Worm (Caenorhabditis elegans): ENCODE measurements around the gene srg-22.

Gene srg-22

DNA sequence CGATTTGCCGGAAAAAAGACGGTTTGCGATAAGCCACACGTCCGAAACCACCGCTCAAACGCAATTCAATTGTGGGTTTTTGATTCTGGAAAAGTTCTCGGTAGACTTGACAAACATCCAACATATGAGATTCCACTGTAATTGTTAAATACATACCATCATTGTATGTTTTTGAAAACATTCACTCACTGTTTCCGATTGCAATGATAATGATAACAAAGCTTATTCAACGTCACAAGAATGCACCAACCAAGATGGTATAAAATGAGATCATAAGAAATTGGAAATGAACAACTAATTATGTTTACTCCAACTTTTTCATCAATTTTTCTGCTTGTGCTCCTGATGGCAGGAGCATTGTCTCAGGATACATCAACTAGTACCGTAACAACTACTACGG lies 12.5 kb upstream of the srg-22 start, which contains the start of gene clec-122:
Gene clec-122 (plus strand): TSS at position 301 of the 400 bp plus-strand sequence.
- TF ChIP-seq mab-9 (GFP tag; IDR thresholded peaks at IDR 0.05) (no peak), ceh-90 (tag; optimal IDR thresholded peaks at IDR 0.05) (no peak), aly-2 (tag; optimal IDR thresholded peaks at IDR 0.05) (no peak), nhr-20 (tag; optimal IDR thresholded peaks at IDR 0.05) (no peak), sox-4 (tag; optimal IDR thresholded peaks at IDR 0.05) (no peak), unc-130 (tag; optimal IDR thresholded peaks at IDR 0.05) (no peak), mef-2 (tag; optimal IDR thresholded peaks at IDR 0.05) (no peak)

DNA sequence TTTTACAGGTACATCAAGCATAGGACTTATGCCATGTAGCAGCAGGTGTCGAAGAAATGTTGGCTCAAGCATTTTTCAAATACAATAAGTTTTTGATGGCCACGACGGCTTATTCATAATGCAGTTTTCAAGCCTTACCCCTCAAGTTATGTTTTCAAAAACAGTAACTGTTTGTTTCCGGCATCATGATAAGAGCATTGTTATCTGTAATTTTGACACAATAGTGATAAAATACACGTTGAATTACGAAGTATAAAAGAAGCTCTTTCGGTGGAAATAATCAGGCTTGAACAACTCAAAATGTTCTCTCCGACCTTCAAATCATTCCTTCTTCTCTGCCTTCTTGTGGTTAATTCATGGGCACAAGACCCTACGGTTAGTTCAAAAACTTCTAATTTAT lies 8.8 kb upstream of the srg-22 start, which contains the start of gene clec-121:
Gene clec-121 (plus strand): TSS at position 301 of the 400 bp plus-strand sequence.
- TF ChIP-seq lin-13 (GFP tag; optimal IDR thresholded peaks at IDR 0.05) = no peak
- no peak for TF ChIP-seq unc-62 (GFP tag; optimal IDR thresholded peaks at IDR 0.05)
- no peak for TF ChIP-seq lin-35 (GFP tag; optimal IDR thresholded peaks at IDR 0.05)

DNA sequence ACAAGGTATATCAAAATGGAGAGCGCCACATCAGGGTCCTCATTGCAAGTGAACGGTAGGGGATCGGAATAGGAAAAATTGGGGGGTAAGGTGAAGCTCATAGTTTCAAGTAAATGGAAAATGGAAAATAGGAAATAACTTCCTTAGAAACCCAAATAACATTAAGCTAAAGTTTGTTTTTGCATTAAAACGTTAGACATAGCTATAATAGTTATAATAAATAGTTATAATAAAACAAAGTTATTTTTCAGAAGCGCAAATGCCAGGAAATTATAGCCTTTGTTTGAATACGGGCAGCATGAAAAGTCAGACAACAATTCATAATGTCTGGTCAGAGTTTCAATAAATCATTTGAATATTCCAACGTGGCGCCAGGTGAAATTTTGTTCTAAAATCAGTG lies 7.3 kb upstream of the srg-22 start, which contains the start of gene srg-24:
Gene srg-24 (minus strand): TSS at position 101 of the 400 bp plus-strand sequence.
- no peak for TF ChIP-seq C34B4.2 (tag; optimal IDR thresholded peaks at IDR 0.05)
- no peak for TF ChIP-seq elt-3 (tag; optimal IDR thresholded peaks at IDR 0.05)
- no peak for TF ChIP-seq fos-1 (tag; optimal IDR thresholded peaks at IDR 0.05)
- TF ChIP-seq sup-37 (GFP tag; optimal IDR thresholded peaks at IDR 0.05) = no peak
- no peak for TF ChIP-seq mdl-1 (tag; optimal IDR thresholded peaks at IDR 0.05)
- TF ChIP-seq C04F5.9 (tag; optimal IDR thresholded peaks at IDR 0.05) = no peak
- no peak for TF ChIP-seq skn-1 (tag; optimal IDR thresholded peaks at IDR 0.05)
- TF ChIP-seq ceh-63 (GFP tag; optimal IDR thresholded peaks at IDR 0.05) = no peak
- no peak for TF ChIP-seq lin-13 (GFP tag; optimal IDR thresholded peaks at IDR 0.05)
- no peak for TF ChIP-seq nhr-237 (tag; optimal IDR thresholded peaks at IDR 0.05)
- TF ChIP-seq ceh-8 (GFP tag; optimal IDR thresholded peaks at IDR 0.05) = no peak
- no peak for TF ChIP-seq blmp-1 (tag; optimal IDR thresholded peaks at IDR 0.05)
- TF ChIP-seq unc-130 (tag; optimal IDR thresholded peaks at IDR 0.05) = no peak
- no peak for TF ChIP-seq lin-35 (GFP tag; optimal IDR thresholded peaks at IDR 0.05)
- TF ChIP-seq jun-1 (tag; optimal IDR thresholded peaks at IDR 0.05) = no peak
- TF ChIP-seq nhr-20 (tag; optimal IDR thresholded peaks at IDR 0.05) = no peak
- TF ChIP-seq snpc-4 (tag; optimal IDR thresholded peaks at IDR 0.05) = no peak
- no peak for TF ChIP-seq vab-15 (tag; optimal IDR thresholded peaks at IDR 0.05)
- TF ChIP-seq dsc-1 (tag; optimal IDR thresholded peaks at IDR 0.05) = no peak
- TF ChIP-seq pag-3 (tag; optimal IDR thresholded peaks at IDR 0.05; ENCODE audit: borderline replicate concordance, insufficient read depth) = no peak

DNA sequence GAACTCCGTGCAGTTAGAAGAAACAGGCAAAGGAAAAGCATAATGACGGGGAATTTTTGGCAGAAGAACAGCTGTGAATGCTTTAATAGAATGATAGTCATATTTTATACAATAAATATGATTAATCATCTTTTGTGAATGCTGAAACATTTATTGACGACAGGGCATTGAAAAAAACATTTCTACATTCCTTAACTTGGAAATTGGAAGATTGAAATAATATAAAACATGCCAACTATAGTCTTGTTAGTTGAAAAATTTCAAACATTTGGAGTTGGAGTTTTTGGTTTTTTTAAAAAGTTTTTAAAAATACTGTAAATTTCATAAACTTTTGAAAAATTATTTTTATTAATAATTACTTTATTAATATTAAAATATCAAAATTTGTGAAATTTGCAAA lies 3.6 kb upstream of the srg-22 start, which contains the start of gene Y25C1A.14:
Gene Y25C1A.14 (minus strand): TSS at position 101 of the 400 bp plus-strand sequence.
- TF ChIP-seq sup-37 (GFP tag; optimal IDR thresholded peaks at IDR 0.05) (no peak), ceh-90 (tag; optimal IDR thresholded peaks at IDR 0.05) (no peak), nhr-85 (tag) (no peak), aly-2 (tag; optimal IDR thresholded peaks at IDR 0.05) (no peak), ets-5 (GFP tag; IDR thresholded peaks at IDR 0.05) (no peak), Y116A8C.19 (tag; optimal IDR thresholded peaks at IDR 0.05; ENCODE audit: borderline replicate concordance) (no peak), vab-15 (tag; optimal IDR thresholded peaks at IDR 0.05) (no peak), C04F5.9 (tag; optimal IDR thresholded peaks at IDR 0.05) (no peak), zag-1 (tag; optimal IDR thresholded peaks at IDR 0.05) (no peak)

DNA sequence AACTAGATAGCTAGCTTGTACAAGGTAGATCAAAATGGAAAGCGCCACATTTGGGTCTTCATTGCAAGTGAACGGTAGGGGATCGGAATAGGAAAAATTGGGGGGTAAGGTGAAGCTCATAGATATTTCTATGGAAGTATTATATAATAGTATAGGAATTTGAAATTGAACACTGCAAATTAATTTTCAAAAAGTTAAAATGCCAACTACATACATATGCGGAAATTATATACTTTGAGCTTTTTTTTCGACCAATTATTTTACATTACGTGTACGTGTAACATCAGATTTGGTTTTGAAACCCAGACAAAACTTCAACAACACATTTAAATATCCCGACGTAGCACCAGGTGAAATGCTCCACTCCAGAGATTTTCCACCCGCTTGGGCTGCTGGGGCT lies 2.8 kb upstream of the srg-22 start, which contains the start of gene srg-23:
Gene srg-23 (minus strand): TSS at position 101 of the 400 bp plus-strand sequence.
- TF ChIP-seq jun-1 (tag; optimal IDR thresholded peaks at IDR 0.05) (no peak), nhr-12 (tag; optimal IDR thresholded peaks at IDR 0.05) (no peak), snpc-4 (tag; optimal IDR thresholded peaks at IDR 0.05) (no peak), fkh-8 (tag; optimal IDR thresholded peaks at IDR 0.05) (no peak), C16A3.4 (tag; optimal IDR thresholded peaks at IDR 0.05) (no peak)
